Worm (Caenorhabditis elegans) whole organism, L1 larva: ENCODE measurements around the gene F28A12.10.
A peak's percentile ranks its signal among the peaks of the same experiment; 100 is the strongest.

Experiments
- C04F5.9 ChIP-seq: sonication (generic microtip); optimal IDR thresholded peaks from 2 replicates; lab custom pipeline; 2016; ENCODE audit warnings: missing genetic modification characterization, missing compliant biosample characterization
- C16A3.4 ChIP-seq: fragments of 150-350 bp; optimal IDR thresholded peaks from 2 replicates; lab custom pipeline; 2014; ENCODE audit warnings: missing biosample characterization, missing genetic modification characterization
- C34B4.2 ChIP-seq: sonication (generic microtip); optimal IDR thresholded peaks from 2 replicates; lab custom pipeline; 2017; ENCODE audit warnings: mild to moderate bottlenecking, missing genetic modification characterization, missing compliant biosample characterization
- F16B12.6 ChIP-seq: fragments of 150-350 bp; optimal IDR thresholded peaks from 2 replicates; lab custom pipeline; 2014; ENCODE audit warnings: missing biosample characterization, missing genetic modification characterization
- Y116A8C.19 ChIP-seq: sonication (generic microtip); optimal IDR thresholded peaks from 2 replicates; lab custom pipeline; 2016; ENCODE audit warnings: missing compliant biosample characterization, missing genetic modification characterization, borderline replicate concordance
- alr-1 ChIP-seq: fragments of 200-800 bp; sonication (Bioruptor generic); optimal IDR thresholded peaks from 2 replicates; lab custom pipeline; 2018; ENCODE audit warnings: borderline replicate concordance, mild to moderate bottlenecking, missing genetic modification characterization, missing compliant biosample characterization
- aly-2 ChIP-seq: fragments of 150-350 bp; optimal IDR thresholded peaks from 2 replicates; lab custom pipeline; 2014; ENCODE audit warnings: missing biosample characterization, missing genetic modification characterization
- blmp-1 ChIP-seq: fragments of 150-350 bp; optimal IDR thresholded peaks from 2 replicates; lab custom pipeline; 2014; ENCODE audit warnings: missing biosample characterization, missing genetic modification characterization
- ceh-8 ChIP-seq: fragments of 200-800 bp; sonication (Bioruptor generic); optimal IDR thresholded peaks from 2 replicates; lab custom pipeline; 2018; ENCODE audit warnings: mild to moderate bottlenecking, missing genetic modification characterization, moderate library complexity, missing compliant biosample characterization
- ceh-82 ChIP-seq, 3 experiments: fragments of 150-350 bp in 1 of 3; sonication (generic microtip) in 2 of 3; optimal IDR thresholded peaks; 2 replicates each; lab custom pipeline; 2014 to 2017; ENCODE audit warnings: missing biosample characterization in 3 of 3, missing genetic modification characterization in 3 of 3
- ceh-88 ChIP-seq: fragments of 200-800 bp; sonication (Bioruptor generic); IDR thresholded peaks from 2 replicates; pipeline ENCODE4 v1.3.6; 2022; ENCODE audit warnings: missing genetic modification characterization, missing compliant biosample characterization
- ces-1 ChIP-seq: fragments of 150-350 bp; optimal IDR thresholded peaks from 2 replicates; lab custom pipeline; 2014; ENCODE audit warnings: missing biosample characterization, missing genetic modification reagents, missing genetic modification characterization
- dpl-1 ChIP-seq, 3 experiments: fragments of 150-350 bp in 2 of 3; sonication (generic microtip) in 1 of 3; optimal IDR thresholded peaks; 2 replicates each; lab custom pipeline; 2014 to 2017; ENCODE audit warnings: missing biosample characterization in 3 of 3, missing genetic modification characterization in 3 of 3, missing genetic modification reagents in 3 of 3
- efl-1 ChIP-seq, 4 experiments: fragments of 150-350 bp; optimal IDR thresholded peaks in 3 of 4; peaks in 1 of 4; 1 replicate in 1 of 4; 2 replicates in 3 of 4; lab custom pipeline; 2014; ENCODE audit warnings: missing biosample characterization in 2 of 4, missing genetic modification characterization in 2 of 4, missing genetic modification reagents in 2 of 4
- efl-3 ChIP-seq: fragments of 200-800 bp; sonication (Bioruptor generic); optimal IDR thresholded peaks from 2 replicates; lab custom pipeline; 2018; ENCODE audit warnings: mild to moderate bottlenecking, missing genetic modification characterization, missing compliant biosample characterization
- egl-27 ChIP-seq, 2 experiments: fragments of 150-350 bp in 1 of 2; sonication (generic microtip); optimal IDR thresholded peaks; 3 replicates each; lab custom pipeline; 2017 to 2018; ENCODE audit warnings: missing biosample characterization in 2 of 2, missing genetic modification characterization in 2 of 2, missing genetic modification reagents in 2 of 2
- elt-2 ChIP-seq: sonication (generic microtip); optimal IDR thresholded peaks from 2 replicates; lab custom pipeline; 2016; ENCODE audit warnings: missing genetic modification characterization, mild to moderate bottlenecking, inconsistent platforms, missing compliant biosample characterization, missing genetic modification reagents
- elt-3 ChIP-seq, 6 experiments: fragments of 150-350 bp in 1 of 6; sonication (generic microtip); optimal IDR thresholded peaks; 2 replicates each; lab custom pipeline; 2017 to 2018; ENCODE audit warnings: missing biosample characterization in 6 of 6, missing genetic modification characterization in 6 of 6, inconsistent platforms in 1 of 6
- ets-5 ChIP-seq: fragments of 200-800 bp; sonication (Bioruptor generic); IDR thresholded peaks from 2 replicates; pipeline ENCODE4 v1.3.6; 2022; ENCODE audit warnings: missing genetic modification characterization, missing compliant biosample characterization
- hlh-4 ChIP-seq: sonication (generic microtip); optimal IDR thresholded peaks from 2 replicates; lab custom pipeline; 2016; ENCODE audit warnings: mild to moderate bottlenecking, missing genetic modification characterization, missing compliant biosample characterization
- irx-1 ChIP-seq: sonication (generic microtip); optimal IDR thresholded peaks from 2 replicates; lab custom pipeline; 2016; ENCODE audit warnings: missing genetic modification characterization, missing compliant biosample characterization
- lin-35 ChIP-seq, 2 experiments: fragments of 150-350 bp; optimal IDR thresholded peaks; 2 replicates each; lab custom pipeline; 2014; ENCODE audit warnings: missing biosample characterization in 2 of 2, missing genetic modification characterization in 2 of 2, missing genetic modification reagents in 2 of 2
- lin-39 ChIP-seq: fragments of 150-350 bp; optimal IDR thresholded peaks from 2 replicates; lab custom pipeline; 2014; ENCODE audit warnings: missing biosample characterization, missing genetic modification reagents, missing genetic modification characterization
- lsy-2 ChIP-seq, 2 experiments: fragments of 150-350 bp; optimal IDR thresholded peaks; 2 replicates each; lab custom pipeline; 2014; ENCODE audit warnings: missing biosample characterization in 2 of 2, missing genetic modification characterization in 2 of 2
- mab-9 ChIP-seq: fragments of 200-800 bp; sonication (Bioruptor generic); IDR thresholded peaks from 2 replicates; pipeline ENCODE4 v1.3.6; 2022; ENCODE audit warnings: missing genetic modification reagents, missing genetic modification characterization, missing compliant biosample characterization
- mdl-1 ChIP-seq, 2 experiments: fragments of 150-350 bp; optimal IDR thresholded peaks; 2 replicates each; lab custom pipeline; 2014 to 2017; ENCODE audit warnings: missing biosample characterization in 2 of 2, missing genetic modification characterization in 2 of 2, inconsistent platforms in 1 of 2
- mep-1 ChIP-seq: fragments of 150-350 bp; optimal IDR thresholded peaks from 2 replicates; lab custom pipeline; 2014; ENCODE audit warnings: missing biosample characterization, missing genetic modification characterization
- nhr-11 ChIP-seq: fragments of 150-350 bp; optimal IDR thresholded peaks from 2 replicates; lab custom pipeline; 2014; ENCODE audit warnings: missing biosample characterization, missing genetic modification characterization
- nhr-12 ChIP-seq: sonication (generic microtip); optimal IDR thresholded peaks from 2 replicates; lab custom pipeline; 2017; ENCODE audit warnings: missing biosample characterization, missing genetic modification characterization
- nhr-19 ChIP-seq: fragments of 200-800 bp; sonication (Bioruptor generic); conservative IDR thresholded peaks from 2 replicates; pipeline ENCODE4 v1.3.6; 2022; ENCODE audit warnings: missing genetic modification characterization, missing compliant biosample characterization
- nhr-47 ChIP-seq: sonication (generic microtip); optimal IDR thresholded peaks from 2 replicates; lab custom pipeline; 2016; ENCODE audit warnings: mild to moderate bottlenecking, missing genetic modification characterization, moderate library complexity, missing compliant biosample characterization
- nhr-90 ChIP-seq: sonication (generic microtip); optimal IDR thresholded peaks from 2 replicates; lab custom pipeline; 2016; ENCODE audit warnings: mild to moderate bottlenecking, missing genetic modification characterization, missing compliant biosample characterization; ENCODE audit not compliant: poor library complexity
- pag-3 ChIP-seq: sonication (generic microtip); optimal IDR thresholded peaks from 2 replicates; lab custom pipeline; 2017; ENCODE audit warnings: missing genetic modification characterization, mild to moderate bottlenecking, missing compliant biosample characterization, antibody characterized with exemption, borderline replicate concordance; ENCODE audit not compliant: insufficient read depth
- pax-3 ChIP-seq: fragments of 200-800 bp; sonication (Bioruptor generic); optimal IDR thresholded peaks from 2 replicates; lab custom pipeline; 2018; ENCODE audit warnings: mild to moderate bottlenecking, missing genetic modification characterization, moderate library complexity, missing compliant biosample characterization
- pqm-1 ChIP-seq: sonication (generic microtip); optimal IDR thresholded peaks from 3 replicates; lab custom pipeline; 2017; ENCODE audit warnings: missing biosample characterization, missing genetic modification characterization
- rnt-1 ChIP-seq: sonication (generic microtip); optimal IDR thresholded peaks from 2 replicates; lab custom pipeline; 2016; ENCODE audit warnings: mild to moderate bottlenecking, missing genetic modification characterization, moderate library complexity, missing compliant biosample characterization
- skn-1 ChIP-seq: fragments of 150-350 bp; optimal IDR thresholded peaks from 2 replicates; lab custom pipeline; 2014; ENCODE audit warnings: missing biosample characterization, missing genetic modification characterization
- sptf-1 ChIP-seq: fragments of 150-350 bp; optimal IDR thresholded peaks from 2 replicates; lab custom pipeline; 2014; ENCODE audit warnings: missing biosample characterization, missing genetic modification characterization
- sup-37 ChIP-seq: fragments of 200-800 bp; sonication (Bioruptor generic); optimal IDR thresholded peaks from 2 replicates; lab custom pipeline; 2018; ENCODE audit warnings: mild to moderate bottlenecking, missing genetic modification characterization, missing compliant biosample characterization
- swsn-7 ChIP-seq: sonication (generic microtip); optimal IDR thresholded peaks from 2 replicates; lab custom pipeline; 2016; ENCODE audit warnings: missing genetic modification characterization, missing compliant biosample characterization
- tbx-2 ChIP-seq: sonication (generic microtip); optimal IDR thresholded peaks from 2 replicates; lab custom pipeline; 2016; ENCODE audit warnings: missing genetic modification characterization, missing compliant biosample characterization
- unc-130 ChIP-seq: fragments of 150-350 bp; optimal IDR thresholded peaks from 2 replicates; lab custom pipeline; 2017; ENCODE audit warnings: missing biosample characterization, missing genetic modification characterization, inconsistent platforms
- unc-30 ChIP-seq: sonication (generic microtip); optimal IDR thresholded peaks from 2 replicates; lab custom pipeline; 2017; ENCODE audit warnings: missing biosample characterization, missing genetic modification characterization
- unc-86 ChIP-seq: sonication (generic microtip); optimal IDR thresholded peaks from 2 replicates; lab custom pipeline; 2016; ENCODE audit warnings: missing genetic modification characterization, missing compliant biosample characterization
- unc-98 ChIP-seq: fragments of 200-800 bp; sonication (Bioruptor generic); IDR thresholded peaks from 2 replicates; pipeline ENCODE4 v1.3.6; 2022; ENCODE audit warnings: missing genetic modification characterization, missing compliant biosample characterization
- vab-15 ChIP-seq: sonication (generic microtip); optimal IDR thresholded peaks from 2 replicates; lab custom pipeline; 2017; ENCODE audit warnings: missing genotype, mild to moderate bottlenecking, missing genetic modification characterization, missing compliant biosample characterization
- xbp-1 ChIP-seq: sonication (generic microtip); optimal IDR thresholded peaks from 2 replicates; lab custom pipeline; 2016; ENCODE audit warnings: missing genetic modification characterization, missing compliant biosample characterization
- zag-1 ChIP-seq: fragments of 150-350 bp; optimal IDR thresholded peaks from 2 replicates; lab custom pipeline; 2014; ENCODE audit warnings: missing biosample characterization, missing genetic modification characterization
- zip-4 ChIP-seq: fragments of 200-800 bp; sonication (Bioruptor generic); optimal IDR thresholded peaks from 2 replicates; lab custom pipeline; 2018; ENCODE audit warnings: mild to moderate bottlenecking, missing genetic modification characterization, moderate library complexity, missing compliant biosample characterization
- ztf-11 ChIP-seq, 2 experiments: sonication (generic microtip); optimal IDR thresholded peaks; 2 replicates each; lab custom pipeline; 2016 to 2017; ENCODE audit warnings: missing genetic modification characterization in 2 of 2, missing biosample characterization in 1 of 2, missing compliant biosample characterization in 1 of 2

F28A12.10 gene

DNA sequence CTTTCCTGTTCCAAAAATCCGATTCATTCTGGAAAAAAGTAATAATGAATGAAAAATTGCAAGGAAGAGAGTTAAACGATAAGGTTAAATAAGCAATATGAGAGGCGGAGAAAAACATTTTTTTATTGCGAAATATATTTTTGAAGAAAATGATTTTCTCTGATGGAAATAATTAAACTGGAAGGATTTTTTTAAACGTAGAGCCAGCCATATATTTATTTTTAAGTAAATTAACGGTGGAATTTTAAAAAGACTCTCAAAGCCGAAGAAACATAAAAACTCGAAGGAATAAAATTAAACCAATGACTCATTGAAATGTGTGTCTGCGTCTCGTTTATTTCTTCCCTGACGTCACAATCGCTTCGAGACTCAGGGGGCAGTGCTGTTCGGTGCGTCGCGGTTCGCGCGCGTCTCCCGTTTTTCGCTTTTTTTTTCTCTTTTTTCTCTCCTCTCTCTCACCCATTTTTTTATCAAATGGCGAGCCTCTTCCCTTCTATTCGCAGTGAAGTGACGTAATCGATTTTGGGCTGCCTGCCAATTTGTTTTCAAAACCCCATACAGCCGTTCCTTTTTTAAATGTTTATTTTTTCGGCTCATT is 31.4 kb downstream of the F28A12.10 start, which contains the start of gene vps-60 (continued):
- TF ChIP-seq xbp-1 (tag; lab: Kevin White, UChicago) (peak; percentile 98), zip-4 (GFP tag; lab: Kevin White, UChicago) (peak; percentile 55), efl-1 (optimal IDR thresholded peaks at IDR 0.05; lab: Kevin White, UChicago) (peak; percentile 84 to 89), efl-1 (GFP tag; optimal IDR thresholded peaks at IDR 0.05 in 1 of 2; lab: Kevin White, UChicago) (peak; percentile 68 to 96), nhr-11 (tag; lab: Kevin White, UChicago) (peak; percentile 37), ceh-82 (tag; optimal IDR thresholded peaks at IDR 0.05; lab: Kevin White, UChicago) (peak; percentile 75 to 95 (median 82)), vab-15 (tag; lab: Kevin White, UChicago) (no peak), irx-1 (tag; lab: Kevin White, UChicago) (peak; percentile 79), unc-86 (tag; lab: Kevin White, UChicago) (peak; percentile 89), lsy-2 (tag; optimal IDR thresholded peaks at IDR 0.05; lab: Kevin White, UChicago) (peak; percentile 89 to 96), egl-27 (tag; optimal IDR thresholded peaks at IDR 0.05; lab: Kevin White, UChicago) (peak; percentile 52 to 57), pax-3 (tag; lab: Kevin White, UChicago) (peak; percentile 87), C34B4.2 (tag; lab: Kevin White, UChicago) (no peak), rnt-1 (peak; percentile 89), unc-130 (peak; percentile 89), unc-30 (tag; lab: Kevin White, UChicago) (no peak), elt-3 (tag; optimal IDR thresholded peaks at IDR 0.05; lab: Kevin White, UChicago) (peak in 5 of 6 experiments; percentile 48 to 91 (median 72)), nhr-19 (peak; percentile 93), aly-2 (tag; lab: Kevin White, UChicago) (peak; percentile 67), pag-3 (no peak), ets-5 (GFP tag; lab: Robert Waterston, UW) (no peak), Y116A8C.19 (tag; lab: Kevin White, UChicago) (no peak), tbx-2 (tag; lab: Kevin White, UChicago) (peak; percentile 95), blmp-1 (tag; lab: Kevin White, UChicago) (peak; percentile 97), nhr-12 (tag; lab: Kevin White, UChicago) (no peak), skn-1 (tag; lab: Kevin White, UChicago) (peak; percentile 91), zag-1 (tag; lab: Kevin White, UChicago) (peak; percentile 83), sptf-1 (tag; lab: Kevin White, UChicago) (no peak), ceh-88 (GFP tag; lab: Robert Waterston, UW) (peak; percentile 77; the same call in 1 of the 2 replicates), nhr-47 (peak; percentile 94), ces-1 (no peak), unc-98 (GFP tag; lab: Robert Waterston, UW) (no peak), nhr-90 (tag; lab: Kevin White, UChicago) (peak; percentile 86), efl-3 (GFP tag; lab: Kevin White, UChicago) (no peak), ceh-8 (GFP tag; lab: Kevin White, UChicago) (peak; percentile 78), F16B12.6 (peak; percentile 10), sup-37 (GFP tag; lab: Kevin White, UChicago) (no peak), swsn-7 (tag; lab: Kevin White, UChicago) (peak; percentile 94), mab-9 (0 out of 2 replicates have a peak, but pooled peaks have one; percentile 46), mep-1 (tag; lab: Kevin White, UChicago) (peak; percentile 80), C16A3.4 (tag; lab: Kevin White, UChicago) (peak; percentile 90), C04F5.9 (peak; percentile 29), elt-2 (tag; lab: Kevin White, UChicago) (peak; percentile 79), pqm-1 (tag; lab: Kevin White, UChicago) (no peak), ztf-11 (tag; optimal IDR thresholded peaks at IDR 0.05; lab: Kevin White, UChicago) (peak in 1 of 2 experiments; percentile 46), lin-39 (tag; lab: Kevin White, UChicago) (peak; percentile 48), hlh-4 (no peak), alr-1 (tag; lab: Kevin White, UChicago) (no peak), dpl-1 (GFP tag; optimal IDR thresholded peaks at IDR 0.05; lab: Kevin White, UChicago) (peak; percentile 73 to 82 (median 81)), mdl-1 (tag; optimal IDR thresholded peaks at IDR 0.05; lab: Kevin White, UChicago) (peak in 1 of 2 experiments; percentile 77), lin-35 (GFP tag; optimal IDR thresholded peaks at IDR 0.05; lab: Kevin White, UChicago) (peak; percentile 87 to 90)
